Fruit fly (Drosophila melanogaster) whole organism, embryonic: Measurements from ENCODE around the gene ph-d.

Experiments
- Abd-B ChIP-seq: fragments of 200-800 bp; sonication (Bioruptor generic); optimal IDR thresholded peaks from 2 replicates; lab custom pipeline; 2018; ENCODE audit warnings: missing biosample characterization, mild to moderate bottlenecking, missing genetic modification characterization, moderate library complexity
- B-H1 ChIP-seq: fragments of 200-800 bp; sonication (Bioruptor generic); IDR thresholded peaks from 3 replicates; pipeline ENCODE4 v1.3.6; 2022; ENCODE audit warnings: missing biosample characterization, missing genetic modification characterization
- B-H2 ChIP-seq: fragments of 200-800 bp; sonication (Bioruptor generic); optimal IDR thresholded peaks from 2 replicates; lab custom pipeline; 2018; ENCODE audit warnings: missing biosample characterization, mild to moderate bottlenecking, missing genetic modification characterization
- Bdp1 ChIP-seq: fragments of 200-800 bp; sonication (Bioruptor generic); optimal IDR thresholded peaks from 3 replicates; lab custom pipeline; 2016; ENCODE audit warnings: missing biosample characterization, missing genetic modification characterization
- Bgb ChIP-seq: fragments of 200-800 bp; sonication (Bioruptor generic); IDR thresholded peaks from 2 replicates; pipeline ENCODE4 v1.3.6; 2022; ENCODE audit warnings: missing biosample characterization, missing genetic modification characterization; ENCODE audit not compliant: partially characterized antibody
- CG11723 ChIP-seq: fragments of 200-800 bp; sonication (Bioruptor generic); optimal IDR thresholded peaks from 2 replicates; lab custom pipeline; 2017; ENCODE audit warnings: missing biosample characterization, mild to moderate bottlenecking, missing genetic modification characterization
- CG12942 ChIP-seq: fragments of 200-800 bp; sonication (Bioruptor generic); optimal IDR thresholded peaks from 3 replicates; lab custom pipeline; 2016; ENCODE audit warnings: missing biosample characterization, missing genetic modification characterization
- CG14050 ChIP-seq: fragments of 200-800 bp; sonication (Bioruptor generic); IDR thresholded peaks from 3 replicates; pipeline ENCODE4 v1.3.6; 2022; ENCODE audit warnings: missing biosample characterization, missing genetic modification characterization
- CG15073 ChIP-seq: fragments of 200-800 bp; sonication (Bioruptor generic); optimal IDR thresholded peaks from 2 replicates; lab custom pipeline; 2016; ENCODE audit warnings: missing biosample characterization, missing genetic modification characterization
- CG1529 ChIP-seq: fragments of 200-800 bp; sonication (Bioruptor generic); optimal IDR thresholded peaks from 3 replicates; lab custom pipeline; 2018; ENCODE audit warnings: missing biosample characterization, missing genetic modification characterization
- CG17361 ChIP-seq: fragments of 200-800 bp; sonication (Bioruptor generic); IDR thresholded peaks from 3 replicates; pipeline ENCODE4 v1.3.6; 2022; ENCODE audit warnings: missing biosample characterization, missing genetic modification characterization
- CG3847 ChIP-seq: fragments of 200-800 bp; sonication (Bioruptor generic); IDR thresholded peaks from 2 replicates; pipeline ENCODE4 v1.3.6; 2022; ENCODE audit warnings: missing biosample characterization, missing genetic modification characterization
- CG4730 ChIP-seq: fragments of 200-800 bp; sonication (Bioruptor generic); IDR thresholded peaks from 2 replicates; pipeline ENCODE4 v1.3.6; 2022; ENCODE audit warnings: missing biosample characterization, missing genetic modification characterization
- CG6683 ChIP-seq: fragments of 200-800 bp; sonication (Bioruptor generic); optimal IDR thresholded peaks from 2 replicates; lab custom pipeline; 2017; ENCODE audit warnings: missing biosample characterization, mild to moderate bottlenecking, missing genetic modification characterization, missing genetic modification reagents
- CG6689 ChIP-seq: fragments of 200-800 bp; sonication (Bioruptor generic); IDR thresholded peaks from 2 replicates; pipeline ENCODE4 v1.3.6; 2022; ENCODE audit warnings: missing biosample characterization, missing genetic modification characterization
- CG7271 ChIP-seq: fragments of 200-800 bp; sonication (Bioruptor generic); optimal IDR thresholded peaks from 2 replicates; lab custom pipeline; 2018; ENCODE audit warnings: missing biosample characterization, mild to moderate bottlenecking, missing genetic modification characterization, moderate library complexity
- CG8944 ChIP-seq: fragments of 200-800 bp; sonication (Bioruptor generic); optimal IDR thresholded peaks from 3 replicates; lab custom pipeline; 2016; ENCODE audit warnings: missing biosample characterization, missing genetic modification characterization
- CG9609 ChIP-seq: fragments of 200-800 bp; sonication (Bioruptor generic); optimal IDR thresholded peaks from 3 replicates; lab custom pipeline; 2016; ENCODE audit warnings: missing biosample characterization, missing genetic modification characterization
- CG9876 ChIP-seq: fragments of 200-800 bp; sonication (Bioruptor generic); optimal IDR thresholded peaks from 2 replicates; lab custom pipeline; 2016; ENCODE audit warnings: missing biosample characterization, missing genetic modification characterization
- ERR ChIP-seq: fragments of 200-800 bp; sonication (Bioruptor generic); optimal IDR thresholded peaks from 2 replicates; lab custom pipeline; 2016; ENCODE audit warnings: missing biosample characterization, missing genetic modification characterization
- Eip74EF ChIP-seq, 2 experiments: fragments of 200-800 bp in 1 of 2; fragments of >200 bp in 1 of 2; sonication (Bioruptor generic) in 1 of 2; optimal IDR thresholded peaks; 2 replicates each; lab custom pipeline; 2017 to 2019; ENCODE audit warnings: missing biosample characterization in 2 of 2, missing genetic modification characterization in 2 of 2, mild to moderate bottlenecking in 1 of 2, moderate library complexity in 1 of 2
- HHEX ChIP-seq: fragments of 200-800 bp; sonication (Bioruptor generic); optimal IDR thresholded peaks from 3 replicates; lab custom pipeline; 2017; ENCODE audit warnings: missing biosample characterization, mild to moderate bottlenecking, missing genetic modification characterization, missing genetic modification reagents
- Hand ChIP-seq: fragments of 200-800 bp; sonication (Bioruptor generic); optimal IDR thresholded peaks from 2 replicates; lab custom pipeline; 2017; ENCODE audit warnings: mild to moderate bottlenecking, missing biosample characterization, missing genetic modification reagents, missing genetic modification characterization
- HmgZ ChIP-seq: fragments of 200-800 bp; sonication (Bioruptor generic); optimal IDR thresholded peaks from 2 replicates; lab custom pipeline; 2018; ENCODE audit warnings: missing biosample characterization, mild to moderate bottlenecking, missing genetic modification characterization
- Med ChIP-seq: fragments of 200-800 bp; sonication (Bioruptor generic); peaks from one replicate; lab custom pipeline; 2016; ENCODE audit warnings: missing biosample characterization, missing genetic modification characterization, mild to moderate bottlenecking, inconsistent platforms, moderate library complexity
- NC2β ChIP-seq: fragments of 200-800 bp; sonication (Bioruptor generic); optimal IDR thresholded peaks from 2 replicates; lab custom pipeline; 2016; ENCODE audit warnings: missing biosample characterization, missing genetic modification characterization
- Neu2 ChIP-seq: fragments of 200-800 bp; sonication (Bioruptor generic); optimal IDR thresholded peaks from 3 replicates; lab custom pipeline; 2016; ENCODE audit warnings: missing biosample characterization, missing genetic modification characterization, borderline replicate concordance
- Nf-YA ChIP-seq: fragments of 200-800 bp; sonication (Bioruptor generic); IDR thresholded peaks from 2 replicates; pipeline ENCODE4 v1.3.6; 2022; ENCODE audit warnings: missing biosample characterization, missing genetic modification characterization
- NfI ChIP-seq: fragments of 200-800 bp; sonication (Bioruptor generic); optimal IDR thresholded peaks from 3 replicates; lab custom pipeline; 2018; ENCODE audit warnings: missing biosample characterization, mild to moderate bottlenecking, missing genetic modification characterization, moderate library complexity
- TFAM ChIP-seq: fragments of 200-800 bp; sonication (Bioruptor generic); optimal IDR thresholded peaks from 2 replicates; lab custom pipeline; 2017; ENCODE audit warnings: missing biosample characterization, missing genetic modification characterization, inconsistent platforms
- ara ChIP-seq: fragments of 200-800 bp; sonication (Bioruptor generic); IDR thresholded peaks from 2 replicates; pipeline ENCODE4 v1.3.6; 2022; ENCODE audit warnings: missing biosample characterization, missing genetic modification characterization
- ato ChIP-seq: fragments of 200-800 bp; sonication (Bioruptor generic); IDR thresholded peaks from 2 replicates; pipeline ENCODE4 v1.3.6; 2022; ENCODE audit warnings: missing biosample characterization, missing genetic modification characterization; ENCODE audit not compliant: partially characterized antibody
- cas ChIP-seq: fragments of 200-800 bp; sonication (Bioruptor generic); IDR thresholded peaks from 2 replicates; pipeline ENCODE4 v1.3.6; 2022; ENCODE audit warnings: missing biosample characterization, missing genetic modification characterization
- caup ChIP-seq: fragments of 200-800 bp; sonication (Bioruptor generic); optimal IDR thresholded peaks from 3 replicates; lab custom pipeline; 2017; ENCODE audit warnings: missing biosample characterization, mild to moderate bottlenecking, missing genetic modification characterization, moderate library complexity; ENCODE audit not compliant: severe bottlenecking
- croc ChIP-seq: fragments of 200-800 bp; sonication (Bioruptor generic); conservative IDR thresholded peaks from 3 replicates; pipeline ENCODE4 v1.3.6; 2022; ENCODE audit warnings: missing biosample characterization, missing genetic modification characterization
- gro ChIP-seq: fragments of 200-800 bp; sonication (Bioruptor generic); optimal IDR thresholded peaks from 2 replicates; lab custom pipeline; 2016; ENCODE audit warnings: missing biosample characterization, missing genetic modification characterization
- gsb ChIP-seq: fragments of 200-800 bp; sonication (Bioruptor generic); IDR thresholded peaks from 2 replicates; pipeline ENCODE4 v1.3.6; 2022; ENCODE audit warnings: missing biosample characterization, missing genetic modification characterization
- ham ChIP-seq: fragments of 200-800 bp; sonication (Bioruptor generic); IDR thresholded peaks from 2 replicates; pipeline ENCODE4 v1.3.6; 2022; ENCODE audit warnings: missing biosample characterization, missing genetic modification characterization
- hkb ChIP-seq, 2 experiments: fragments of 200-800 bp in 1 of 2; fragments of >200 bp in 1 of 2; sonication (Bioruptor generic) in 1 of 2; IDR thresholded peaks in 1 of 2; optimal IDR thresholded peaks in 1 of 2; 2 replicates each; pipeline versions ENCODE4 v1.3.6 to Lab custom; 2017 to 2022; ENCODE audit warnings: missing biosample characterization in 1 of 2, missing genetic modification characterization in 1 of 2
- klu ChIP-seq: fragments of 200-800 bp; sonication (Bioruptor generic); IDR thresholded peaks from 2 replicates; pipeline ENCODE4 v1.3.6; 2022; ENCODE audit warnings: missing biosample characterization, missing genetic modification characterization
- knrl ChIP-seq: fragments of 200-800 bp; sonication (Bioruptor generic); IDR thresholded peaks from 3 replicates; pipeline ENCODE4 v1.3.6; 2022; ENCODE audit warnings: missing biosample characterization, missing genetic modification characterization; ENCODE audit not compliant: partially characterized antibody
- lilli ChIP-seq: fragments of 200-800 bp; sonication (Bioruptor generic); optimal IDR thresholded peaks from 3 replicates; lab custom pipeline; 2016; ENCODE audit warnings: missing biosample characterization, missing genetic modification characterization
- nom ChIP-seq: fragments of 200-800 bp; sonication (Bioruptor generic); optimal IDR thresholded peaks from 2 replicates; lab custom pipeline; 2017; ENCODE audit warnings: missing biosample characterization, missing genetic modification characterization, mild to moderate bottlenecking, moderate library complexity, missing genetic modification reagents
- pfk ChIP-seq: fragments of 200-800 bp; sonication (Bioruptor generic); optimal IDR thresholded peaks from 2 replicates; lab custom pipeline; 2018; ENCODE audit warnings: missing biosample characterization, mild to moderate bottlenecking, missing genetic modification characterization, moderate library complexity
- slou ChIP-seq: fragments of 200-800 bp; sonication (Bioruptor generic); optimal IDR thresholded peaks from 3 replicates; lab custom pipeline; 2016; ENCODE audit warnings: missing biosample characterization, missing genetic modification characterization
- sna ChIP-seq: fragments of 200-800 bp; sonication (Bioruptor generic); IDR thresholded peaks from 2 replicates; pipeline ENCODE4 v1.3.6; 2022; ENCODE audit warnings: missing biosample characterization, missing genetic modification characterization; ENCODE audit not compliant: partially characterized antibody
- unpg ChIP-seq: fragments of 200-800 bp; sonication (Bioruptor generic); optimal IDR thresholded peaks from 3 replicates; lab custom pipeline; 2018; ENCODE audit warnings: missing biosample characterization, mild to moderate bottlenecking, missing genetic modification characterization, moderate library complexity
- wor ChIP-seq: fragments of 200-800 bp; sonication (Bioruptor generic); IDR thresholded peaks from 2 replicates; pipeline ENCODE4 v1.3.6; 2022; ENCODE audit warnings: missing biosample characterization, missing genetic modification characterization

ph-d gene

DNA sequence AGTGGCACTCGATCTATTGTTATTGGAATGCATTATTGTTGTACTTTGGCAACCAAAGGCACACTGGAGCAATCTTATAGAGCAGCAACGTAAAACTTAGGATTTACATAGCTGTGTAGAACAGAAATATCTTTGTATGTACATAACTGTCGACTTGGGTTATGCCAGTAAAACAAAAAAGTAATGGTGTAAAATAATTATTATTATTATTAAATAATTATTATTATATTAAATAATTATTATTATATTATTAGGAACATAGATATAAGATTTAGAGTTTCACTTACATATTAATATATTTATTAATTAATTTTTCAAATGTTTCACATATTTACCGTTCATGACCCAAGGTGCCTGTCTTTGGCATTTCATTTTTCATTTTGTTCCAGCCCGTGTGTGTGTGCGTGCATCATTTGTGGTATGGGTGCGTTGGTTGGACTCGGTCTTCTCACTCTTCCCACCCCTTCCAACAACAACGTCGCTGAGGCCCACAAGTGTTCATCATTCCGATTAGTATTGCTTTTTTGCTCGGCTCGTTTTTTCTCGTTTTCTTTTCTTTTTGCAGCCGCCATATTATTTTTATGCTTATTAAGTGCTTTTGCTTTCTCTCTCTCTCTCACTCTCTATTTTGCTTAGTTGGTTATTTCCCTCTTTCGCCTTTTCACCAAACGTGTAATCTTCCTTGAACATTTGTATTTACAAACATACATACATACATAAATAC is 1.0 kb upstream of the ph-d start (continued):
- peak; percentile 97 for TF ChIP-seq Abd-B (GFP tag; lab: Kevin White, UChicago)
- peak; percentile 87 for TF ChIP-seq B-H1 (GFP tag; lab: Robert Waterston, UW)
- peak; percentile 94 for TF ChIP-seq B-H2 (GFP tag; lab: Kevin White, UChicago)
- TF ChIP-seq croc (GFP tag; lab: Robert Waterston, UW), result peak; percentile 94
- peak; percentile 100 for TF ChIP-seq CG17361 (GFP tag; lab: Robert Waterston, UW)
- peak; percentile 90 for TF ChIP-seq Med (GFP tag; lab: Kevin White, UChicago)
- peak; percentile 66 for TF ChIP-seq CG9876 (GFP tag; lab: Kevin White, UChicago)
- TF ChIP-seq ERR (GFP tag; lab: Kevin White, UChicago), result no peak
- TF ChIP-seq HHEX, result peak; percentile 97
- peak; percentile 98 for TF ChIP-seq NfI (GFP tag; lab: Kevin White, UChicago)
- peak; percentile 94 for TF ChIP-seq pfk (GFP tag; lab: Kevin White, UChicago)
- peak; percentile 88 for TF ChIP-seq CG9609
- TF ChIP-seq CG6689 (GFP tag; lab: Robert Waterston, UW), result peak; percentile 96
- peak; percentile 94 for TF ChIP-seq CG11723
- peak; percentile 76 for TF ChIP-seq NC2β (GFP tag; lab: Kevin White, UChicago)
- peak; percentile 75 for TF ChIP-seq gsb (GFP tag; lab: Robert Waterston, UW)
- peak; percentile 90 for TF ChIP-seq slou
- peak in 1 of 2 experiments; percentile 95 for TF ChIP-seq Eip74EF (GFP tag; optimal IDR thresholded peaks at IDR 0.05; lab: Kevin White, UChicago)
- no peak for TF ChIP-seq ato (GFP tag; lab: Robert Waterston, UW)
- TF ChIP-seq CG6683 (GFP tag; lab: Kevin White, UChicago), result peak; percentile 96
- TF ChIP-seq CG12942 (GFP tag; lab: Kevin White, UChicago), result peak; percentile 93
- TF ChIP-seq CG8944 (GFP tag; lab: Kevin White, UChicago), result peak; percentile 82
- peak; percentile 85 for TF ChIP-seq CG14050
- TF ChIP-seq unpg, result peak; percentile 95
- TF ChIP-seq Hand (GFP tag; lab: Kevin White, UChicago), result peak; percentile 97
- peak; percentile 10 for TF ChIP-seq gro (GFP tag; lab: Kevin White, UChicago)
- TF ChIP-seq knrl (GFP tag; lab: Robert Waterston, UW), result peak; percentile 44; the same call in 2 of the 3 replicates
- peak; percentile 66 for TF ChIP-seq CG15073 (GFP tag; lab: Kevin White, UChicago)
- TF ChIP-seq HmgZ (tag; lab: Kevin White, UChicago), result peak; percentile 81
- TF ChIP-seq Bdp1, result peak; percentile 60
- peak; percentile 91 for TF ChIP-seq CG1529 (GFP tag; lab: Kevin White, UChicago)
- TF ChIP-seq TFAM (GFP tag; lab: Kevin White, UChicago), result no peak
- TF ChIP-seq Neu2 (GFP tag; lab: Kevin White, UChicago), result no peak
- no peak for TF ChIP-seq sna (GFP tag; lab: Robert Waterston, UW)
- peak; percentile 93 for TF ChIP-seq CG3847
- peak; percentile 71 for TF ChIP-seq ham (GFP tag; lab: Robert Waterston, UW)
- TF ChIP-seq Bgb (GFP tag; lab: Robert Waterston, UW), result no peak
- TF ChIP-seq lilli (GFP tag; lab: Kevin White, UChicago), result peak; percentile 84
- TF ChIP-seq nom, result peak; percentile 90
- TF ChIP-seq caup (GFP tag; lab: Kevin White, UChicago), result peak; percentile 96
- peak; percentile 90 for TF ChIP-seq ara (GFP tag; lab: Robert Waterston, UW)
- TF ChIP-seq CG4730, result peak; percentile 83
- peak; percentile 91 for TF ChIP-seq klu (GFP tag; lab: Robert Waterston, UW)
- peak; percentile 85 for TF ChIP-seq wor (GFP tag; lab: Robert Waterston, UW)
- peak; percentile 87 for TF ChIP-seq CG7271 (tag; lab: Kevin White, UChicago)
- 0 out of 2 replicates have a peak, but pooled peaks have one; percentile 25 for TF ChIP-seq cas
- peak; percentile 66; the same call in 1 of the 2 replicates for TF ChIP-seq Nf-YA
- TF ChIP-seq hkb (optimal IDR thresholded peaks at IDR 0.05; lab: Kevin White, UChicago), result no peak
- peak; percentile 93 for TF ChIP-seq hkb (GFP tag; IDR thresholded peaks at IDR 0.05; lab: Robert Waterston, UW)
